Fruit fly (Drosophila melanogaster) whole organism, wandering third instar larva: ENCODE data around the gene Trmt61.
A peak's percentile ranks its signal among the peaks of the same experiment; 100 is the strongest.

Experiments used
- Dif ChIP-seq: fragments of 200-275, 200-300 bp; sonication (Bioruptor generic); optimal IDR thresholded peaks from 2 replicates; lab custom pipeline; 2018; ENCODE audit warnings: missing biosample characterization, missing genetic modification characterization; ENCODE audit not compliant: partially characterized antibody
- Hnf4 ChIP-seq: fragments of 200-800 bp; sonication (Bioruptor generic); optimal IDR thresholded peaks from 2 replicates; lab custom pipeline; 2016; ENCODE audit warnings: missing biosample characterization, mild to moderate bottlenecking, missing genetic modification characterization
- Hr83 ChIP-seq: fragments of 200-300 bp; sonication (Bioruptor generic); optimal IDR thresholded peaks from 2 replicates; lab custom pipeline; 2016; ENCODE audit warnings: missing biosample characterization, mild to moderate bottlenecking, missing genetic modification characterization, moderate library complexity; ENCODE audit not compliant: poor library complexity, severe bottlenecking
- Jra ChIP-seq: sonication (Bioruptor generic); optimal IDR thresholded peaks from 2 replicates; lab custom pipeline; 2016; ENCODE audit warnings: missing biosample characterization, missing genetic modification characterization
- Myc ChIP-seq: fragments of >200 bp; optimal IDR thresholded peaks from 2 replicates; lab custom pipeline; 2017
- N ChIP-seq: fragments of >200 bp; optimal IDR thresholded peaks from 2 replicates; lab custom pipeline; 2018; ENCODE audit warnings: missing biosample characterization, missing external identifiers, missing genetic modification characterization
- OdsH ChIP-seq: fragments of 200-800 bp; sonication (Bioruptor generic); optimal IDR thresholded peaks from 2 replicates; lab custom pipeline; 2016; ENCODE audit warnings: missing biosample characterization, mild to moderate bottlenecking, missing genetic modification characterization
- br ChIP-seq: fragments of 200-800 bp; sonication (Bioruptor generic); optimal IDR thresholded peaks from 2 replicates; lab custom pipeline; 2016; ENCODE audit warnings: missing biosample characterization, missing genetic modification characterization
- brk ChIP-seq: fragments of 200-800 bp; sonication (Bioruptor generic); optimal IDR thresholded peaks from 2 replicates; lab custom pipeline; 2016; ENCODE audit warnings: missing biosample characterization, mild to moderate bottlenecking, missing genetic modification characterization
- ey ChIP-seq: fragments of 200-800 bp; sonication (Bioruptor generic); optimal IDR thresholded peaks from 2 replicates; lab custom pipeline; 2016; ENCODE audit warnings: missing biosample characterization, missing genetic modification characterization
- foxo ChIP-seq, 2 experiments: fragments of 200-800 bp; sonication (Bioruptor generic); optimal IDR thresholded peaks; 2 replicates in 1 of 2; 3 replicates in 1 of 2; lab custom pipeline; 2016 to 2017; ENCODE audit warnings: missing biosample characterization in 2 of 2, missing genetic modification characterization in 2 of 2
- h ChIP-seq: fragments of 200-800 bp; sonication (Bioruptor generic); optimal IDR thresholded peaks from 3 replicates; lab custom pipeline; 2016; ENCODE audit warnings: missing biosample characterization, mild to moderate bottlenecking, missing genetic modification characterization
- pan ChIP-seq: fragments of >200 bp; optimal IDR thresholded peaks from 2 replicates; lab custom pipeline; 2017
- psq ChIP-seq: fragments of 200-800 bp; sonication (Bioruptor generic); optimal IDR thresholded peaks from 3 replicates; lab custom pipeline; 2017; ENCODE audit warnings: missing biosample characterization, mild to moderate bottlenecking, missing genetic modification characterization, moderate library complexity

DNA sequence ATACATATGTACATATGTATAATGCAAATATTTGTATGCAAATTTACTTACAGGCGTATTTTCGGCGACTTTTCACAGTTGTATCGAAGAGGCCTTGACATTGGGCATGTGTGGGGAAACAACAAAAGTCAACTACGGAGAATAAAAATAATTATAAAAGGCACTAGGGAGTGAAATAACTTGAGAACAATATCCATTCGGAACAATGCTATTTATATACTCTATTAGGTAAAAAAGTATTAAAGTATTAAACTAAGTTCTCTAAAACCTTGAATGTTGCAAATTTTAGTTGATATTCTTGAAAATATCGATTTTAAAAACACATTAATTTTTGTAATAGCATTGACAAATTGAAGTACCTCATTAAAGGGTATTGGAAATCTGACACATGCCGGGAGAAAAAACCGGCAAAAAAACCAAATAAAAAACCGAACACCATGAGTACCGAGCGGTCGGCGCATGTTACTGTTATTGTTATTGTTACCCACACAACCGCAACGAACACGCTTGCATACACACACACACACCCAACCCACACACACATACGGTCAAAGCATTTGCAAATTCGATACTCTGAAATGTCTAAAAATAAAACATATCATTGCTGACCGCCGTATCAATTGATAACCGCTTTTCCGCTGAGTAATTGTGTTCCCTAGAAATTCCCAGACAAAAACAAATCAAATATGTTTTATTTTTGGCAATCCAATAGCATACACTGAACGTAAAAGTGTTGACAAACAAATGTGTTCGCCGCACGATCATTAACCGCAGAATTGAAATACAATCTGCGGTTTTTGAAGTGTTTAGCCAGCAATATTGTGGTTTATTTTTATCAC lies 45.2 kb downstream of the Trmt61 start:
- no peak for TF ChIP-seq N (GFP tag; lab: Kevin White, UChicago)
- no peak for TF ChIP-seq Dif (GFP tag; lab: Kevin White, UChicago)
- TF ChIP-seq Hnf4 (GFP tag; lab: Kevin White, UChicago) = peak; percentile 71
- peak; percentile 87 for TF ChIP-seq h (GFP tag; lab: Kevin White, UChicago)
- no peak for TF ChIP-seq Hr83 (GFP tag; lab: Kevin White, UChicago)
- peak; percentile 59 for TF ChIP-seq brk (GFP tag; lab: Kevin White, UChicago)
- peak; percentile 66 for TF ChIP-seq ey (GFP tag; lab: Kevin White, UChicago)
- peak; percentile 69 for TF ChIP-seq br
- peak; percentile 82 for TF ChIP-seq OdsH
- TF ChIP-seq Myc (lab: Kevin White, UChicago) = no peak
- TF ChIP-seq pan = no peak
- peak in 1 of 2 experiments; percentile 86 for TF ChIP-seq foxo (GFP tag; optimal IDR thresholded peaks at IDR 0.05; lab: Kevin White, UChicago)
- peak; percentile 76 for TF ChIP-seq psq
- TF ChIP-seq Jra = peak; percentile 58
